Worm (Caenorhabditis elegans) whole organism, young adult: ENCODE results near the gene cyn-17.

Source experiments
- B0035.1 ChIP-seq: sonication (generic microtip); optimal IDR thresholded peaks from 2 replicates; lab custom pipeline; 2016; ENCODE audit warnings: missing genetic modification characterization, mild to moderate bottlenecking, missing compliant biosample characterization, missing genotype, missing genetic modification reagents
- C17E4.6 ChIP-seq: fragments of 200-800 bp; sonication (Bioruptor generic); IDR thresholded peaks from 2 replicates; pipeline ENCODE4 v1.3.6; 2022; ENCODE audit warnings: missing genetic modification reagents, missing genetic modification characterization, missing compliant biosample characterization
- F10E7.11 ChIP-seq: sonication (generic microtip); optimal IDR thresholded peaks from 2 replicates; lab custom pipeline; 2017; ENCODE audit warnings: mild to moderate bottlenecking, missing genetic modification characterization, moderate library complexity, missing compliant biosample characterization
- F37B4.10 ChIP-seq: fragments of 200-800 bp; sonication (Bioruptor generic); IDR thresholded peaks from 2 replicates; pipeline ENCODE4 v1.3.6; 2022; ENCODE audit warnings: missing genetic modification characterization, missing compliant biosample characterization
- F55B11.4 ChIP-seq: sonication (generic microtip); optimal IDR thresholded peaks from 2 replicates; lab custom pipeline; 2016; ENCODE audit warnings: missing compliant biosample characterization, missing genetic modification characterization, borderline replicate concordance; ENCODE audit not compliant: insufficient read depth
- F57C9.4 ChIP-seq: sonication (generic microtip); optimal IDR thresholded peaks from 2 replicates; lab custom pipeline; 2017; ENCODE audit warnings: mild to moderate bottlenecking, missing genetic modification characterization, missing compliant biosample characterization
- T07F8.4 ChIP-seq: sonication (generic microtip); optimal IDR thresholded peaks from 2 replicates; lab custom pipeline; 2016; ENCODE audit warnings: mild to moderate bottlenecking, missing genetic modification characterization, moderate library complexity, missing compliant biosample characterization
- T26A5.8 ChIP-seq: sonication (generic microtip); optimal IDR thresholded peaks from 2 replicates; lab custom pipeline; 2016; ENCODE audit warnings: missing genetic modification characterization, missing compliant biosample characterization
- Y53F4B.3 ChIP-seq: fragments of 200-800 bp; sonication (Bioruptor generic); IDR thresholded peaks from 2 replicates; pipeline ENCODE4 v1.3.6; 2022; ENCODE audit warnings: missing genetic modification reagents, missing genetic modification characterization, missing compliant biosample characterization
- Y56A3A.18 ChIP-seq: fragments of 200-800 bp; sonication (Bioruptor generic); IDR thresholded peaks from 2 replicates; pipeline ENCODE4 v1.3.6; 2022; ENCODE audit warnings: missing genetic modification reagents, missing genetic modification characterization, missing compliant biosample characterization
- Y95B8A.8 ChIP-seq: fragments of 200-800 bp; sonication (Bioruptor generic); IDR thresholded peaks from 2 replicates; pipeline ENCODE4 v1.3.6; 2022; ENCODE audit warnings: missing genetic modification reagents, missing genetic modification characterization, missing compliant biosample characterization
- ZK185.1 ChIP-seq: sonication (generic microtip); optimal IDR thresholded peaks from 2 replicates; lab custom pipeline; 2016; ENCODE audit warnings: mild to moderate bottlenecking, missing genetic modification characterization, missing compliant biosample characterization; ENCODE audit not compliant: poor library complexity, severe bottlenecking
- aptf-2 ChIP-seq: fragments of 200-800 bp; sonication (Bioruptor generic); conservative IDR thresholded peaks from 2 replicates; pipeline ENCODE4 v1.3.6; 2022; ENCODE audit warnings: missing genetic modification reagents, missing genetic modification characterization, missing compliant biosample characterization
- attf-3 ChIP-seq: fragments of 200-800 bp; sonication (Bioruptor generic); conservative IDR thresholded peaks from 2 replicates; pipeline ENCODE4 v1.3.6; 2022; ENCODE audit warnings: missing genetic modification reagents, missing genetic modification characterization, missing compliant biosample characterization
- attf-5 ChIP-seq: fragments of 200-800 bp; sonication (Bioruptor generic); optimal IDR thresholded peaks from 2 replicates; lab custom pipeline; 2018; ENCODE audit warnings: mild to moderate bottlenecking, missing genetic modification characterization, missing compliant biosample characterization
- attf-6 ChIP-seq: fragments of 200-800 bp; sonication (Bioruptor generic); IDR thresholded peaks from 2 replicates; pipeline ENCODE4 v1.3.6; 2022; ENCODE audit warnings: missing genetic modification reagents, missing genetic modification characterization, missing compliant biosample characterization
- bed-1 ChIP-seq: fragments of 200-800 bp; sonication (Bioruptor generic); IDR thresholded peaks from 2 replicates; pipeline ENCODE4 v1.3.6; 2022; ENCODE audit warnings: missing genetic modification reagents, missing genetic modification characterization, missing compliant biosample characterization
- ccch-3 ChIP-seq: fragments of 200-800 bp; sonication (Bioruptor generic); optimal IDR thresholded peaks from 2 replicates; lab custom pipeline; 2018; ENCODE audit warnings: mild to moderate bottlenecking, missing genetic modification characterization, missing compliant biosample characterization
- cebp-2 ChIP-seq: fragments of 200-800 bp; sonication (Bioruptor generic); IDR thresholded peaks from 2 replicates; pipeline ENCODE4 v1.3.6; 2022; ENCODE audit warnings: missing genetic modification characterization, missing compliant biosample characterization
- ceh-100 ChIP-seq: fragments of 200-800 bp; sonication (Bioruptor generic); IDR thresholded peaks from 2 replicates; pipeline ENCODE4 v1.3.6; 2022; ENCODE audit warnings: missing genetic modification reagents, missing genetic modification characterization, missing compliant biosample characterization
- ceh-27 ChIP-seq: fragments of 200-800 bp; sonication (Bioruptor generic); optimal IDR thresholded peaks from 2 replicates; lab custom pipeline; 2018; ENCODE audit warnings: mild to moderate bottlenecking, missing genetic modification characterization, moderate library complexity, missing compliant biosample characterization
- ceh-40 ChIP-seq: fragments of 200-800 bp; sonication (Bioruptor generic); IDR thresholded peaks from 2 replicates; pipeline ENCODE4 v1.3.6; 2022; ENCODE audit warnings: missing genetic modification characterization, missing compliant biosample characterization
- chd-7 ChIP-seq: sonication (generic microtip); optimal IDR thresholded peaks from 2 replicates; lab custom pipeline; 2016; ENCODE audit warnings: mild to moderate bottlenecking, missing genetic modification characterization, moderate library complexity, missing compliant biosample characterization
- die-1 ChIP-seq: sonication (generic microtip); optimal IDR thresholded peaks from 2 replicates; lab custom pipeline; 2016; ENCODE audit warnings: missing genotype, mild to moderate bottlenecking, missing genetic modification characterization, missing compliant biosample characterization
- egl-18 ChIP-seq: fragments of 200-800 bp; sonication (Bioruptor generic); IDR thresholded peaks from 2 replicates; pipeline ENCODE4 v1.3.6; 2022; ENCODE audit warnings: missing genetic modification reagents, missing genetic modification characterization, missing compliant biosample characterization
- egrh-3 ChIP-seq: fragments of 200-800 bp; sonication (Bioruptor generic); IDR thresholded peaks from 2 replicates; pipeline ENCODE4 v1.3.6; 2022; ENCODE audit warnings: missing genetic modification reagents, missing genetic modification characterization, missing compliant biosample characterization
- ets-4 ChIP-seq: fragments of 200-800 bp; sonication (Bioruptor generic); optimal IDR thresholded peaks from 2 replicates; lab custom pipeline; 2018; ENCODE audit warnings: mild to moderate bottlenecking, missing genetic modification characterization, missing compliant biosample characterization
- fkh-3 ChIP-seq: sonication (generic microtip); optimal IDR thresholded peaks from 2 replicates; lab custom pipeline; 2016; ENCODE audit warnings: mild to moderate bottlenecking, missing genetic modification characterization, missing compliant biosample characterization
- gei-17 ChIP-seq: fragments of 200-800 bp; sonication (Bioruptor generic); optimal IDR thresholded peaks from 2 replicates; lab custom pipeline; 2018; ENCODE audit warnings: mild to moderate bottlenecking, missing genetic modification characterization, missing compliant biosample characterization
- hlh-12 ChIP-seq: sonication (generic microtip); optimal IDR thresholded peaks from 2 replicates; lab custom pipeline; 2016; ENCODE audit warnings: missing genetic modification characterization, missing compliant biosample characterization
- hmg-1.2 ChIP-seq: fragments of 200-800 bp; sonication (Bioruptor generic); IDR thresholded peaks from 2 replicates; pipeline ENCODE4 v1.3.6; 2022; ENCODE audit warnings: missing genetic modification reagents, missing genetic modification characterization, missing compliant biosample characterization
- hmg-20 ChIP-seq: fragments of 200-800 bp; sonication (Bioruptor generic); IDR thresholded peaks from 2 replicates; pipeline ENCODE4 v1.3.6; 2022; ENCODE audit warnings: missing genetic modification reagents, missing genetic modification characterization, missing compliant biosample characterization
- lin-26 ChIP-seq: fragments of 200-800 bp; sonication (Bioruptor generic); IDR thresholded peaks from 2 replicates; pipeline ENCODE4 v1.3.6; 2022; ENCODE audit warnings: missing genetic modification reagents, missing genetic modification characterization, missing compliant biosample characterization
- madf-3 ChIP-seq: fragments of 200-800 bp; sonication (Bioruptor generic); IDR thresholded peaks from 2 replicates; pipeline ENCODE4 v1.3.6; 2022; ENCODE audit warnings: missing genetic modification reagents, missing genetic modification characterization, missing compliant biosample characterization
- mes-4 ChIP-seq: sonication (generic microtip); optimal IDR thresholded peaks from 2 replicates; lab custom pipeline; 2016; ENCODE audit warnings: missing genotype, missing genetic modification characterization, missing compliant biosample characterization
- nhr-120 ChIP-seq: fragments of 200-800 bp; sonication (Bioruptor generic); IDR thresholded peaks from 2 replicates; pipeline ENCODE4 v1.3.6; 2022; ENCODE audit warnings: missing genetic modification characterization, missing compliant biosample characterization
- nhr-179 ChIP-seq: sonication (generic microtip); optimal IDR thresholded peaks from 2 replicates; lab custom pipeline; 2016; ENCODE audit warnings: mild to moderate bottlenecking, missing genetic modification characterization, missing compliant biosample characterization
- nhr-27 ChIP-seq: fragments of 200-800 bp; sonication (Bioruptor generic); optimal IDR thresholded peaks from 2 replicates; lab custom pipeline; 2018; ENCODE audit warnings: mild to moderate bottlenecking, missing genetic modification characterization, moderate library complexity, missing compliant biosample characterization
- nhr-80 ChIP-seq: sonication (generic microtip); optimal IDR thresholded peaks from 2 replicates; lab custom pipeline; 2016; ENCODE audit warnings: missing genetic modification characterization, missing compliant biosample characterization
- pbrm-1 ChIP-seq: fragments of 200-800 bp; sonication (Bioruptor generic); IDR thresholded peaks from 2 replicates; pipeline ENCODE4 v1.3.6; 2022; ENCODE audit warnings: missing genetic modification reagents, missing genetic modification characterization, missing compliant biosample characterization
- pha-4 ChIP-seq: fragments of 150-350 bp; sonication (generic microtip); optimal IDR thresholded peaks from 2 replicates; lab custom pipeline; 2014; ENCODE audit warnings: missing biosample characterization, missing genetic modification reagents, missing genetic modification characterization
- repo-1 ChIP-seq: sonication (generic microtip); optimal IDR thresholded peaks from 2 replicates; lab custom pipeline; 2017; ENCODE audit warnings: mild to moderate bottlenecking, missing genetic modification characterization, missing compliant biosample characterization
- sea-2 ChIP-seq: fragments of 200-800 bp; sonication (Bioruptor generic); IDR thresholded peaks from 2 replicates; pipeline ENCODE4 v1.3.6; 2022; ENCODE audit warnings: missing genetic modification characterization, missing compliant biosample characterization
- snpc-3.4 ChIP-seq: sonication (generic microtip); optimal IDR thresholded peaks from 2 replicates; lab custom pipeline; 2017; ENCODE audit warnings: missing genetic modification characterization, mild to moderate bottlenecking, missing compliant biosample characterization, antibody characterized with exemption, moderate library complexity, missing genotype, missing genetic modification reagents
- tbp1 ChIP-seq: fragments of 200-800 bp; sonication (Bioruptor generic); optimal IDR thresholded peaks from 2 replicates; lab custom pipeline; 2018; ENCODE audit warnings: mild to moderate bottlenecking, missing genetic modification characterization, missing compliant biosample characterization
- tlf-1 ChIP-seq: fragments of 200-800 bp; sonication (Bioruptor generic); optimal IDR thresholded peaks from 2 replicates; lab custom pipeline; 2018; ENCODE audit warnings: mild to moderate bottlenecking, missing genetic modification characterization, missing compliant biosample characterization
- unc-62 ChIP-seq: fragments of 150-350 bp; optimal IDR thresholded peaks from 2 replicates; lab custom pipeline; 2014; ENCODE audit warnings: missing biosample characterization, missing genetic modification reagents, missing genetic modification characterization
- xnd-1 ChIP-seq: sonication (generic microtip); optimal IDR thresholded peaks from 2 replicates; lab custom pipeline; 2016; ENCODE audit warnings: missing genotype, missing genetic modification reagents, missing genetic modification characterization, missing compliant biosample characterization

cyn-17 gene

ce11 chrV:5843415-5844337 lies 44.2 kb downstream of the cyn-17 start:
- TF ChIP-seq ZK185.1 (tag; lab: Kevin White, UChicago), result no peak
- TF ChIP-seq gei-17, result no peak
- TF ChIP-seq hmg-20, result no peak
- no peak for TF ChIP-seq attf-3 (GFP tag; lab: Robert Waterston, UW)
- TF ChIP-seq pbrm-1 (GFP tag; lab: Robert Waterston, UW), result no peak; the same call in 1 of the 2 replicates
- TF ChIP-seq T07F8.4 (tag; lab: Kevin White, UChicago), result no peak
- no peak for TF ChIP-seq die-1 (tag; lab: Kevin White, UChicago)
- TF ChIP-seq bed-1, result no peak
- 0 out of 2 replicates have a peak, but pooled peaks have one; percentile 21 for TF ChIP-seq C17E4.6 (GFP tag; lab: Robert Waterston, UW)
- TF ChIP-seq sea-2 (GFP tag; lab: Robert Waterston, UW), result no peak
- TF ChIP-seq fkh-3 (tag; lab: Kevin White, UChicago), result peak; percentile 40
- peak; percentile 12 for TF ChIP-seq tbp1 (GFP tag; lab: Kevin White, UChicago)
- TF ChIP-seq snpc-3.4 (tag; lab: Kevin White, UChicago), result no peak
- no peak for TF ChIP-seq ceh-27 (GFP tag; lab: Kevin White, UChicago)
- no peak for TF ChIP-seq F57C9.4
- TF ChIP-seq tlf-1 (GFP tag; lab: Kevin White, UChicago), result no peak
- no peak for TF ChIP-seq ceh-40 (GFP tag; lab: Robert Waterston, UW)
- no peak for TF ChIP-seq Y56A3A.18
- no peak for TF ChIP-seq ceh-100 (GFP tag; lab: Robert Waterston, UW)
- no peak for TF ChIP-seq F10E7.11
- TF ChIP-seq F55B11.4 (tag; lab: Kevin White, UChicago), result no peak
- TF ChIP-seq nhr-27, result no peak
- no peak for TF ChIP-seq lin-26 (GFP tag; lab: Robert Waterston, UW)
- TF ChIP-seq madf-3 (GFP tag; lab: Robert Waterston, UW), result peak; percentile 71; the same call in 1 of the 2 replicates
- no peak for TF ChIP-seq hmg-1.2 (GFP tag; lab: Robert Waterston, UW)
- TF ChIP-seq egl-18 (GFP tag; lab: Robert Waterston, UW), result no peak
- 0 out of 2 replicates have a peak, but pooled peaks have one; percentile 21 for TF ChIP-seq nhr-120 (GFP tag; lab: Robert Waterston, UW)
- 0 out of 2 replicates have a peak, but pooled peaks have one; percentile 88 for TF ChIP-seq F37B4.10 (GFP tag; lab: Robert Waterston, UW)
- peak; percentile 81; the same call in 1 of the 2 replicates for TF ChIP-seq Y95B8A.8 (GFP tag; lab: Robert Waterston, UW)
- no peak for TF ChIP-seq Y53F4B.3 (GFP tag; lab: Robert Waterston, UW)
- no peak for TF ChIP-seq B0035.1
- TF ChIP-seq nhr-80 (tag; lab: Kevin White, UChicago), result peak; percentile 78
- TF ChIP-seq ets-4, result no peak
- no peak for TF ChIP-seq aptf-2 (GFP tag; lab: Robert Waterston, UW)
- TF ChIP-seq nhr-179 (tag; lab: Kevin White, UChicago), result no peak
- peak; percentile 44 for TF ChIP-seq chd-7
- no peak for TF ChIP-seq unc-62 (GFP tag; lab: Kevin White, UChicago)
- peak; percentile 19 for TF ChIP-seq attf-5 (GFP tag; lab: Kevin White, UChicago)
- TF ChIP-seq attf-6 (GFP tag; lab: Robert Waterston, UW), result no peak
- TF ChIP-seq pha-4 (tag; lab: Kevin White, UChicago), result peak; percentile 85
- no peak for TF ChIP-seq hlh-12 (tag; lab: Kevin White, UChicago)
- no peak for TF ChIP-seq ccch-3
- no peak for TF ChIP-seq mes-4 (tag; lab: Kevin White, UChicago)
- 0 out of 2 replicates have a peak, but pooled peaks have one; percentile 30 for TF ChIP-seq cebp-2
- TF ChIP-seq xnd-1, result no peak
- peak; percentile 6 for TF ChIP-seq repo-1
- no peak for TF ChIP-seq T26A5.8
- TF ChIP-seq egrh-3 (GFP tag; lab: Robert Waterston, UW), result peak; percentile 78; the same call in 1 of the 2 replicates
